Fruit fly (Drosophila melanogaster): ENCODE data around the gene Akap200.

DNA sequence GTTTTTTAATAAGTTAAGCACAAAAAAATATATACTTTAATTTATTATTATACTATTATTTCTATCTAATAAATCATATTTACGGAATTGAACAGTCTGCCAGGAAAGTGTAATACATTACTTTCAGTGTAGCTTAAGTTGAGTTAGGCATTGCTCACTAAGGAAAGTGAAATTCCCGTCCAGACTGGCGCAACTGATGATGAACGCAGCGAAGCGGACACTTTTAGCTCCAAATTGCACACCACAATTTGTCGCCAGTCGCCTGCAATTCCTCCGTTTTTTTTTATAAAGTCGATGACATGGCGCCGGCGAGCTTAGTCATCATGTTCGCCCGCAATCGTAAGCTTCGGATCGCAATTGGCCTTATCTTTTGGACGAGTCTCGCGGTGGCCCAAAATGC lies 16.8 kb upstream of the Akap200 start, which contains the start of gene CG13386:
- TF ChIP-seq CG4707 (GFP tag; optimal IDR thresholded peaks at IDR 0.05) (no peak), C15 (GFP tag; IDR thresholded peaks at IDR 0.05) (no peak), CG14667 (GFP tag; IDR thresholded peaks at IDR 0.05) (no peak), CG16779 (GFP tag; IDR thresholded peaks at IDR 0.05) (no peak), CG31224 (GFP tag; IDR thresholded peaks at IDR 0.05) (no peak), CG12299 (tag; optimal IDR thresholded peaks at IDR 0.05) (no peak), BEAF-32 (GFP tag; optimal IDR thresholded peaks at IDR 0.05) (no peak), gro (GFP tag; optimal IDR thresholded peaks at IDR 0.05) (no peak), NFAT (GFP tag; IDR thresholded peaks at IDR 0.05) (no peak)

Measured in whole organism, embryonic.